Worm (Caenorhabditis elegans): ENCODE data around the gene T28F3.9.

The T28F3.9 gene

DNA sequence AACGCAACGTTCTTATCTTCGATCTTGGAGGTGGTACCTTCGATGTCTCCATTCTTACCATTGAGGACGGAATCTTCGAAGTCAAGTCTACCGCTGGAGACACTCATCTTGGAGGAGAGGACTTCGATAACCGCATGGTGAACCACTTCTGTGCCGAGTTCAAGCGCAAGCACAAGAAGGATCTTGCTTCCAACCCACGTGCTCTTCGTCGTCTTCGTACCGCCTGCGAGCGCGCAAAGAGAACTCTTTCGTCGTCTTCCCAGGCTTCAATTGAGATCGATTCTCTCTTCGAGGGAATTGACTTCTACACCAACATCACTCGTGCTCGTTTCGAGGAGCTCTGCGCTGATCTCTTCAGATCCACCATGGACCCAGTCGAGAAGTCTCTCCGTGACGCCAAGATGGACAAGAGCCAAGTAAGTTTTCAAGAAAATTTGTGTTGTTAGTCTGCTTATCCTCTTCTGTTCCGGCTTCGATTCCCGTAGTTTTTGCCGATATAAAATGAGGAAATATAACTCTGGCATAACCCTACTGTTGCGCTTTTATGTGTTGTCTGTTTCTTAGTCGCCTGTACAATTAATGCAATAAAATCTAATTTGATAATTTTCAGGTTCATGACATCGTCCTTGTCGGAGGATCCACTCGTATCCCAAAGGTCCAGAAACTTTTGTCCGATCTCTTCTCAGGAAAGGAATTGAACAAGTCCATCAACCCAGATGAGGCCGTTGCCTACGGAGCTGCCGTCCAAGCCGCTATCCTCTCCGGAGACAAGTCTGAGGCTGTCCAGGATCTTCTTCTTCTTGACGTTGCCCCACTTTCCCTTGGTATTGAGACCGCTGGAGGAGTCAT, 28.5 kb upstream of the T28F3.9 start (continued):
- TF ChIP-seq egrh-3 (GFP tag; IDR thresholded peaks at IDR 0.05) (no peak), ztf-22 (GFP tag; optimal IDR thresholded peaks at IDR 0.05) (no peak), him-1 (tag; optimal IDR thresholded peaks at IDR 0.05) (no peak), snpc-4 (GFP tag; optimal IDR thresholded peaks at IDR 0.05) (no peak), snpc-4 (tag; optimal IDR thresholded peaks at IDR 0.05) (peak in 2 of 4 experiments; percentile 18 to 59), pbrm-1 (GFP tag; IDR thresholded peaks at IDR 0.05) (peak; percentile 23), ceh-100 (GFP tag; IDR thresholded peaks at IDR 0.05) (peak; percentile 31; the same call in 1 of the 2 replicates), let-607 (tag; optimal IDR thresholded peaks at IDR 0.05) (no peak), efl-1 (GFP tag; optimal IDR thresholded peaks at IDR 0.05) (no peak), bed-2 (GFP tag; IDR thresholded peaks at IDR 0.05) (0 out of 2 replicates have a peak, but pooled peaks have one; percentile 6), F37B4.10 (GFP tag; IDR thresholded peaks at IDR 0.05) (no peak), nfya-1 (tag; optimal IDR thresholded peaks at IDR 0.05; ENCODE audit: borderline replicate concordance, insufficient read depth) (no peak), ekl-4 (GFP tag; IDR thresholded peaks at IDR 0.05) (peak; percentile 60; the same call in 1 of the 2 replicates), lsl-1 (GFP tag; optimal IDR thresholded peaks at IDR 0.05) (peak; percentile 37), ama-1 (optimal IDR thresholded peaks at IDR 0.05) (peak; percentile 22), ama-1 (GFP tag; optimal IDR thresholded peaks at IDR 0.05) (no peak), atf-7 (tag; optimal IDR thresholded peaks at IDR 0.05) (peak; percentile 30), sptf-2 (GFP tag; optimal IDR thresholded peaks at IDR 0.05) (no peak), mcd-1 (GFP tag; IDR thresholded peaks at IDR 0.05) (peak; percentile 49), zfh-2 (GFP tag; conservative IDR thresholded peaks at IDR 0.05) (peak; percentile 68), ets-4 (GFP tag; optimal IDR thresholded peaks at IDR 0.05) (no peak), lin-26 (GFP tag; IDR thresholded peaks at IDR 0.05) (peak; percentile 64), ztf-3 (GFP tag; optimal IDR thresholded peaks at IDR 0.05) (no peak), unc-130 (GFP tag; optimal IDR thresholded peaks at IDR 0.05) (no peak), madf-8 (GFP tag; conservative IDR thresholded peaks at IDR 0.05) (no peak), rcor-1 (GFP tag; IDR thresholded peaks at IDR 0.05) (peak; percentile 7; the same call in 1 of the 2 replicates), mel-28 (tag; optimal IDR thresholded peaks at IDR 0.05; ENCODE audit: borderline replicate concordance) (no peak), hsf-1 (GFP tag; IDR thresholded peaks at IDR 0.05) (peak; percentile 77), dpff-1 (tag; optimal IDR thresholded peaks at IDR 0.05) (no peak), let-526 (GFP tag; IDR thresholded peaks at IDR 0.05) (no peak), Y79H2A.3 (GFP tag; conservative IDR thresholded peaks at IDR 0.05) (no peak), hlh-26 (GFP tag; conservative IDR thresholded peaks at IDR 0.05) (no peak), ztf-18 (tag; optimal IDR thresholded peaks at IDR 0.05) (peak; percentile 20), Y67H2A.10 (GFP tag; conservative IDR thresholded peaks at IDR 0.05) (no peak), F57A8.1 (GFP tag; optimal IDR thresholded peaks at IDR 0.05) (no peak), egl-18 (GFP tag; IDR thresholded peaks at IDR 0.05) (no peak; the same call in 1 of the 2 replicates), madf-10 (tag; optimal IDR thresholded peaks at IDR 0.05) (no peak), dpl-1 (GFP tag; optimal IDR thresholded peaks at IDR 0.05) (no peak), chd-7 (tag; optimal IDR thresholded peaks at IDR 0.05) (no peak), ZK185.1 (tag; optimal IDR thresholded peaks at IDR 0.05; ENCODE audit: poor library complexity, severe bottlenecking) (no peak), mes-4 (tag; optimal IDR thresholded peaks at IDR 0.05) (no peak), F52B5.7 (tag; optimal IDR thresholded peaks at IDR 0.05) (no peak), D2030.7 (GFP tag; IDR thresholded peaks at IDR 0.05) (no peak; the same call in 1 of the 2 replicates), snpc-1.1 (tag; optimal IDR thresholded peaks at IDR 0.05; ENCODE audit: insufficient read depth) (no peak), hrde-1 (tag; optimal IDR thresholded peaks at IDR 0.05; ENCODE audit: borderline replicate concordance) (no peak), nhr-27 (tag; optimal IDR thresholded peaks at IDR 0.05) (no peak), B0035.1 (tag; optimal IDR thresholded peaks at IDR 0.05) (no peak)
